Worm (Caenorhabditis elegans) whole organism, L4/young adult: ENCODE results near the gene Y43B11AR.1.

ENCODE experiments used
- W03F9.2 ChIP-seq: fragments of 150-350 bp; optimal IDR thresholded peaks from 2 replicates; lab custom pipeline; 2014; ENCODE audit warnings: missing biosample characterization, missing genetic modification characterization
- dao-5 ChIP-seq: sonication (generic microtip); optimal IDR thresholded peaks from 2 replicates; lab custom pipeline; 2016; ENCODE audit warnings: missing genotype, missing genetic modification characterization, moderate library complexity, missing compliant biosample characterization
- him-1 ChIP-seq: sonication (generic microtip); optimal IDR thresholded peaks from 2 replicates; lab custom pipeline; 2016; ENCODE audit warnings: missing genotype, missing genetic modification reagents, missing genetic modification characterization, missing compliant biosample characterization

Gene Y43B11AR.1

ce11 chrIV:7052135-7052534 is 29.2 kb upstream of the Y43B11AR.1 start:
- TF ChIP-seq dao-5 (no peak), W03F9.2 (no peak), him-1 (no peak)

ce11 chrIV:7057677-7058076 is 23.6 kb upstream of the Y43B11AR.1 start, which contains the start of gene srx-50:
srx-50 (plus strand) TSS chrIV:7057977.
- TF ChIP-seq dao-5 = no peak
- no peak for TF ChIP-seq W03F9.2
- no peak for TF ChIP-seq him-1

ce11 chrIV:7062697-7063096 is 18.6 kb upstream of the Y43B11AR.1 start:
- no peak for TF ChIP-seq dao-5
- TF ChIP-seq him-1 = no peak
- TF ChIP-seq W03F9.2 = no peak

- TF ChIP-seq dao-5 (no peak), W03F9.2 (no peak), him-1 (no peak)
Measured at ce11 chrIV:7065022-7065421, 16.3 kb upstream of the Y43B11AR.1 start, which contains the start of gene Y43B11AL.1. Y43B11AL.1 (plus strand) TSS chrIV:7065322.

- TF ChIP-seq dao-5 = no peak
- TF ChIP-seq W03F9.2 = no peak
- no peak for TF ChIP-seq him-1
Measured at ce11 chrIV:7067446-7067845, 13.9 kb upstream of the Y43B11AR.1 start.

- no peak for TF ChIP-seq dao-5
- TF ChIP-seq him-1 = no peak
- no peak for TF ChIP-seq W03F9.2
Measured at ce11 chrIV:7072110-7072509, 9.2 kb upstream of the Y43B11AR.1 start, which contains the start of gene srg-48. srg-48 (plus strand) TSS chrIV:7072410.

ce11 chrIV:7075063-7075462 is 6.3 kb upstream of the Y43B11AR.1 start, which contains the start of gene srg-50:
srg-50 (minus strand) TSS chrIV:7075163.
- TF ChIP-seq him-1 (no peak), W03F9.2 (no peak), dao-5 (no peak)

- TF ChIP-seq dao-5 (peak; percentile 62), W03F9.2 (peak; percentile 3), him-1 (no peak)
Measured at ce11 chrIV:7083382-7083784, 2.1 kb downstream of the Y43B11AR.1 start, which contains the start of gene Y43B11AR.3. Y43B11AR.3 (minus strand) TSS chrIV:7083716.

- no peak for TF ChIP-seq dao-5
Measured at ce11 chrIV:7083976-7084375, 2.7 kb downstream of the Y43B11AR.1 start.

ce11 chrIV:7084632-7085160 is 3.4 kb downstream of the Y43B11AR.1 start, which contains the start of gene rps-4:
rps-4 (minus strand) TSS chrIV:7084682.
- no peak for TF ChIP-seq dao-5
- TF ChIP-seq him-1 = peak; percentile 56
- peak; percentile 97 for TF ChIP-seq W03F9.2

- TF ChIP-seq W03F9.2 (no peak), dao-5 (no peak), him-1 (no peak)
Measured at ce11 chrIV:7094216-7094758, 13.0 kb downstream of the Y43B11AR.1 start, which contains the start of gene deb-1. deb-1 (minus strand) TSS chrIV:7094266.

ce11 chrIV:7095396-7095964 is 14.2 kb downstream of the Y43B11AR.1 start:
- TF ChIP-seq dao-5 = no peak
- TF ChIP-seq W03F9.2 = no peak
- no peak for TF ChIP-seq him-1

ce11 chrIV:7096097-7096496 is 14.8 kb downstream of the Y43B11AR.1 start:
- TF ChIP-seq dao-5 = no peak
- no peak for TF ChIP-seq him-1
- TF ChIP-seq W03F9.2 = no peak

ce11 chrIV:7097450-7097849 is 16.1 kb downstream of the Y43B11AR.1 start:
- TF ChIP-seq W03F9.2 (no peak), dao-5 (no peak), him-1 (no peak)

ce11 chrIV:7098509-7099065 is 17.3 kb downstream of the Y43B11AR.1 start, which contains the start of gene ZC477.4:
ZC477.4 (minus strand) TSS chrIV:7098784.
- TF ChIP-seq dao-5 (no peak), W03F9.2 (no peak), him-1 (no peak)

ce11 chrIV:7099377-7099776 is 18.1 kb downstream of the Y43B11AR.1 start:
- no peak for TF ChIP-seq dao-5
- TF ChIP-seq W03F9.2 = no peak
- TF ChIP-seq him-1 = no peak
